Worm (Caenorhabditis elegans) whole organism, young adult: ENCODE results near the gene F47B7.3.

Experiments
- C06A6.2 ChIP-seq: fragments of 200-800 bp; sonication (Bioruptor generic); conservative IDR thresholded peaks from 2 replicates; pipeline ENCODE4 v1.3.6; 2022; ENCODE audit warnings: missing genetic modification characterization, missing compliant biosample characterization
- D2030.7 ChIP-seq: fragments of 200-800 bp; sonication (Bioruptor generic); IDR thresholded peaks from 2 replicates; pipeline ENCODE4 v1.3.6; 2022; ENCODE audit warnings: missing genetic modification reagents, missing genetic modification characterization, missing compliant biosample characterization
- F10E7.11 ChIP-seq: sonication (generic microtip); optimal IDR thresholded peaks from 2 replicates; lab custom pipeline; 2017; ENCODE audit warnings: mild to moderate bottlenecking, missing genetic modification characterization, moderate library complexity, missing compliant biosample characterization
- F22D6.2 ChIP-seq: sonication (generic microtip); optimal IDR thresholded peaks from 2 replicates; lab custom pipeline; 2016; ENCODE audit warnings: mild to moderate bottlenecking, missing genetic modification characterization, missing compliant biosample characterization
- F39B2.1 ChIP-seq: fragments of 200-800 bp; sonication (Bioruptor generic); IDR thresholded peaks from 2 replicates; pipeline ENCODE4 v1.3.6; 2022; ENCODE audit warnings: missing genetic modification reagents, missing genetic modification characterization, missing compliant biosample characterization
- F55B11.4 ChIP-seq: sonication (generic microtip); optimal IDR thresholded peaks from 2 replicates; lab custom pipeline; 2016; ENCODE audit warnings: missing compliant biosample characterization, missing genetic modification characterization, borderline replicate concordance; ENCODE audit not compliant: insufficient read depth
- F57C9.4 ChIP-seq: sonication (generic microtip); optimal IDR thresholded peaks from 2 replicates; lab custom pipeline; 2017; ENCODE audit warnings: mild to moderate bottlenecking, missing genetic modification characterization, missing compliant biosample characterization
- T07F8.4 ChIP-seq: sonication (generic microtip); optimal IDR thresholded peaks from 2 replicates; lab custom pipeline; 2016; ENCODE audit warnings: mild to moderate bottlenecking, missing genetic modification characterization, moderate library complexity, missing compliant biosample characterization
- Y53F4B.3 ChIP-seq: fragments of 200-800 bp; sonication (Bioruptor generic); IDR thresholded peaks from 2 replicates; pipeline ENCODE4 v1.3.6; 2022; ENCODE audit warnings: missing genetic modification reagents, missing genetic modification characterization, missing compliant biosample characterization
- Y53G8AR.9 ChIP-seq: fragments of 200-800 bp; sonication (Bioruptor generic); conservative IDR thresholded peaks from 2 replicates; pipeline ENCODE4 v1.3.6; 2022; ENCODE audit warnings: missing genetic modification reagents, missing genetic modification characterization, missing compliant biosample characterization
- Y56A3A.18 ChIP-seq: fragments of 200-800 bp; sonication (Bioruptor generic); IDR thresholded peaks from 2 replicates; pipeline ENCODE4 v1.3.6; 2022; ENCODE audit warnings: missing genetic modification reagents, missing genetic modification characterization, missing compliant biosample characterization
- attf-6 ChIP-seq: fragments of 200-800 bp; sonication (Bioruptor generic); IDR thresholded peaks from 2 replicates; pipeline ENCODE4 v1.3.6; 2022; ENCODE audit warnings: missing genetic modification reagents, missing genetic modification characterization, missing compliant biosample characterization
- bed-2 ChIP-seq: fragments of 200-800 bp; sonication (Bioruptor generic); IDR thresholded peaks from 2 replicates; pipeline ENCODE4 v1.3.6; 2022; ENCODE audit warnings: missing genetic modification reagents, missing genetic modification characterization, missing compliant biosample characterization
- ceh-58 ChIP-seq: fragments of 200-800 bp; sonication (Bioruptor generic); IDR thresholded peaks from 2 replicates; pipeline ENCODE4 v1.3.6; 2022; ENCODE audit warnings: missing genetic modification characterization, missing compliant biosample characterization
- egl-44 ChIP-seq: fragments of 200-800 bp; sonication (Bioruptor generic); IDR thresholded peaks from 2 replicates; pipeline ENCODE4 v1.3.6; 2022; ENCODE audit warnings: missing genetic modification reagents, missing genetic modification characterization, missing compliant biosample characterization
- ets-4 ChIP-seq: fragments of 200-800 bp; sonication (Bioruptor generic); optimal IDR thresholded peaks from 2 replicates; lab custom pipeline; 2018; ENCODE audit warnings: mild to moderate bottlenecking, missing genetic modification characterization, missing compliant biosample characterization
- him-1 ChIP-seq: sonication (generic microtip); optimal IDR thresholded peaks from 2 replicates; lab custom pipeline; 2016; ENCODE audit warnings: missing genotype, missing genetic modification reagents, missing genetic modification characterization, missing compliant biosample characterization
- hlh-12 ChIP-seq: sonication (generic microtip); optimal IDR thresholded peaks from 2 replicates; lab custom pipeline; 2016; ENCODE audit warnings: missing genetic modification characterization, missing compliant biosample characterization
- hrde-1 ChIP-seq: sonication (generic microtip); optimal IDR thresholded peaks from 2 replicates; lab custom pipeline; 2016; ENCODE audit warnings: missing genetic modification characterization, mild to moderate bottlenecking, missing compliant biosample characterization, moderate library complexity, missing genotype, missing genetic modification reagents, borderline replicate concordance
- let-526 ChIP-seq: fragments of 200-800 bp; sonication (Bioruptor generic); IDR thresholded peaks from 2 replicates; pipeline ENCODE4 v1.3.6; 2022; ENCODE audit warnings: missing genetic modification reagents, missing genetic modification characterization, missing compliant biosample characterization
- let-607 ChIP-seq, 2 experiments: fragments of 200-800 bp in 1 of 2; sonication (Bioruptor generic) in 1 of 2; sonication (generic microtip) in 1 of 2; optimal IDR thresholded peaks; 2 replicates each; lab custom pipeline; 2016 to 2018; ENCODE audit warnings: mild to moderate bottlenecking in 2 of 2, missing compliant biosample characterization in 2 of 2, missing genetic modification characterization in 2 of 2, moderate library complexity in 2 of 2, missing genotype in 1 of 2
- lin-26 ChIP-seq: fragments of 200-800 bp; sonication (Bioruptor generic); IDR thresholded peaks from 2 replicates; pipeline ENCODE4 v1.3.6; 2022; ENCODE audit warnings: missing genetic modification reagents, missing genetic modification characterization, missing compliant biosample characterization
- madf-3 ChIP-seq: fragments of 200-800 bp; sonication (Bioruptor generic); IDR thresholded peaks from 2 replicates; pipeline ENCODE4 v1.3.6; 2022; ENCODE audit warnings: missing genetic modification reagents, missing genetic modification characterization, missing compliant biosample characterization
- mxl-1 ChIP-seq: sonication (generic microtip); optimal IDR thresholded peaks from 2 replicates; lab custom pipeline; 2016; ENCODE audit warnings: missing genetic modification characterization, missing compliant biosample characterization
- nfya-1 ChIP-seq: sonication (generic microtip); optimal IDR thresholded peaks from 2 replicates; lab custom pipeline; 2017; ENCODE audit warnings: antibody characterized with exemption, missing compliant biosample characterization, missing genetic modification characterization, borderline replicate concordance; ENCODE audit not compliant: insufficient read depth
- pbrm-1 ChIP-seq: fragments of 200-800 bp; sonication (Bioruptor generic); IDR thresholded peaks from 2 replicates; pipeline ENCODE4 v1.3.6; 2022; ENCODE audit warnings: missing genetic modification reagents, missing genetic modification characterization, missing compliant biosample characterization
- rcor-1 ChIP-seq: fragments of 200-800 bp; sonication (Bioruptor generic); IDR thresholded peaks from 2 replicates; pipeline ENCODE4 v1.3.6; 2022; ENCODE audit warnings: missing genetic modification reagents, missing genetic modification characterization, missing compliant biosample characterization
- rec-8 ChIP-seq, 2 experiments: sonication (generic microtip); optimal IDR thresholded peaks; 2 replicates each; lab custom pipeline; 2016; ENCODE audit warnings: mild to moderate bottlenecking in 2 of 2, missing genetic modification characterization in 2 of 2, missing genetic modification reagents in 2 of 2, missing genotype in 2 of 2, missing biosample characterization in 1 of 2, missing compliant biosample characterization in 1 of 2, moderate library complexity in 1 of 2
- snpc-4 ChIP-seq, 5 experiments: fragments of 150-350 bp in 1 of 5; sonication (generic microtip) in 4 of 5; optimal IDR thresholded peaks; 2 replicates each; lab custom pipeline; 2014 to 2018; ENCODE audit warnings: missing genetic modification characterization in 5 of 5, missing biosample characterization in 3 of 5, antibody characterized with exemption in 2 of 5, mild to moderate bottlenecking in 2 of 5, missing compliant biosample characterization in 2 of 5, missing genotype in 2 of 5, moderate library complexity in 2 of 5, missing genetic modification reagents in 1 of 5
- xnd-1 ChIP-seq: sonication (generic microtip); optimal IDR thresholded peaks from 2 replicates; lab custom pipeline; 2016; ENCODE audit warnings: missing genotype, missing genetic modification reagents, missing genetic modification characterization, missing compliant biosample characterization
- ztf-22 ChIP-seq: fragments of 200-800 bp; sonication (Bioruptor generic); optimal IDR thresholded peaks from 2 replicates; lab custom pipeline; 2018; ENCODE audit warnings: mild to moderate bottlenecking, missing genetic modification characterization, moderate library complexity, missing compliant biosample characterization
- ztf-25 ChIP-seq: fragments of 200-800 bp; sonication (Bioruptor generic); IDR thresholded peaks from 2 replicates; pipeline ENCODE4 v1.3.6; 2022; ENCODE audit warnings: missing genetic modification reagents, missing genetic modification characterization, missing compliant biosample characterization

F47B7.3 gene

ce11 chrX:3725437-3725836 lies 38.8 kb downstream of the F47B7.3 start (continued):
- TF ChIP-seq rec-8 (tag; optimal IDR thresholded peaks at IDR 0.05; lab: Kevin White, UChicago) (no peak), him-1 (tag; lab: Kevin White, UChicago) (no peak), F39B2.1 (GFP tag; lab: Robert Waterston, UW) (no peak), let-526 (GFP tag; lab: Robert Waterston, UW) (no peak), xnd-1 (tag; lab: Kevin White, UChicago) (no peak), T07F8.4 (tag; lab: Kevin White, UChicago) (no peak)

DNA sequence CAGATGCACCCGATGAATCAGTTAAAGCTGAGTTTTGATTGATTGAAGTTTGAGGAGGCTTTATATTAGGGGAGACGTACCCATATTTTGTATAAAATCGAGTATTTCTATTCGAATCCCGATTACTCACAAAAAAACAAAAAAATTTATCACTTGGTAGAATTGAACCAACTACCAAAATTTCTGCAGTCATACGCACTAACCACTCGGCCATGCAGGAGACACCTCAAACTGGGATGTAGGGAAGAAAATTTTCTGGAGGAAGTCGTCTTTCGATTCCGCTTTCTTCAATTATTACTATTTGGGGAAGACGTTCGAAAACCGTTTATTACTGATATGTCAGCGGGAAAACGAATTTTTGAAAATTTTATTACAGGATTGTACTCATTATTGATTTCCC lies 41.6 kb downstream of the F47B7.3 start:
- TF ChIP-seq lin-26 (peak; percentile 42; the same call in 1 of the 2 replicates), ztf-25 (peak; percentile 74; the same call in 1 of the 2 replicates), Y56A3A.18 (GFP tag; lab: Robert Waterston, UW) (0 out of 2 replicates have a peak, but pooled peaks have one; percentile 17), D2030.7 (GFP tag; lab: Robert Waterston, UW) (peak; percentile 25; the same call in 1 of the 2 replicates), rcor-1 (GFP tag; lab: Robert Waterston, UW) (0 out of 2 replicates have a peak, but pooled peaks have one; percentile 12), pbrm-1 (GFP tag; lab: Robert Waterston, UW) (0 out of 2 replicates have a peak, but pooled peaks have one; percentile 13), egl-44 (GFP tag; lab: Robert Waterston, UW) (peak; percentile 56; the same call in 1 of the 2 replicates)

ce11 chrX:3715835-3716234 lies 48.4 kb downstream of the F47B7.3 start:
- no peak for TF ChIP-seq Y53F4B.3
- no peak for TF ChIP-seq ets-4 (GFP tag; lab: Kevin White, UChicago)
- no peak for TF ChIP-seq nfya-1 (tag; lab: Kevin White, UChicago)
- TF ChIP-seq attf-6 (GFP tag; lab: Robert Waterston, UW): no peak
- TF ChIP-seq Y53G8AR.9 (GFP tag; lab: Robert Waterston, UW): no peak
- TF ChIP-seq, all 124 proteins: peak for 0

ce11 chrX:3714797-3715196 lies 49.4 kb downstream of the F47B7.3 start, which contains the start of gene C01C4.2:
Gene C01C4.2, plus strand, starts transcription at chrX:3715097.
- TF ChIP-seq let-607 (tag; optimal IDR thresholded peaks at IDR 0.05; lab: Kevin White, UChicago): no peak
- no peak for TF ChIP-seq F10E7.11 (tag; lab: Kevin White, UChicago)
- no peak for TF ChIP-seq Y56A3A.18 (GFP tag; lab: Robert Waterston, UW)
- no peak for TF ChIP-seq F22D6.2 (tag; lab: Kevin White, UChicago)
- TF ChIP-seq bed-2 (GFP tag; lab: Robert Waterston, UW): no peak
- no peak for TF ChIP-seq snpc-4 (GFP tag; optimal IDR thresholded peaks at IDR 0.05; lab: Kevin White, UChicago)
- TF ChIP-seq snpc-4 (tag; optimal IDR thresholded peaks at IDR 0.05; lab: Kevin White, UChicago): no peak
- no peak for TF ChIP-seq C06A6.2 (GFP tag; lab: Robert Waterston, UW)
- no peak for TF ChIP-seq ceh-58
- no peak for TF ChIP-seq ztf-22 (GFP tag; lab: Kevin White, UChicago)
- no peak for TF ChIP-seq hlh-12 (tag; lab: Kevin White, UChicago)
- TF ChIP-seq F55B11.4 (tag; lab: Kevin White, UChicago): no peak
- TF ChIP-seq F57C9.4: no peak
- TF ChIP-seq hrde-1 (tag; lab: Kevin White, UChicago): no peak
- TF ChIP-seq madf-3 (GFP tag; lab: Robert Waterston, UW): no peak
- TF ChIP-seq mxl-1: no peak
- TF ChIP-seq, all 124 proteins: peak for 0
